Worm (Caenorhabditis elegans) whole organism, midembryonic: ENCODE measurements around the gene T24H7.9.

ENCODE experiments used
- T22C8.4 ChIP-seq: fragments of 200-800 bp; sonication (Bioruptor generic); IDR thresholded peaks from 2 replicates; pipeline ENCODE4 v1.3.6; 2022; ENCODE audit warnings: missing genetic modification characterization, missing compliant biosample characterization
- cog-1 ChIP-seq: sonication (generic microtip); optimal IDR thresholded peaks from 2 replicates; lab custom pipeline; 2016; ENCODE audit warnings: missing genetic modification characterization, missing compliant biosample characterization
- flt-1 ChIP-seq: fragments of 200-800 bp; sonication (Bioruptor generic); IDR thresholded peaks from 2 replicates; pipeline ENCODE4 v1.3.6; 2022; ENCODE audit warnings: missing genetic modification characterization, missing compliant biosample characterization
- klf-2 ChIP-seq: fragments of 200-800 bp; sonication (Bioruptor generic); conservative IDR thresholded peaks from 2 replicates; pipeline ENCODE4 v1.3.6; 2022; ENCODE audit warnings: missing genetic modification reagents, missing genetic modification characterization, missing compliant biosample characterization
- med-1 ChIP-seq: sonication (generic microtip); optimal IDR thresholded peaks from 2 replicates; lab custom pipeline; 2017; ENCODE audit warnings: missing genetic modification characterization, mild to moderate bottlenecking, missing compliant biosample characterization, antibody characterized with exemption, missing genetic modification reagents; ENCODE audit not compliant: insufficient read depth
- ref-1 ChIP-seq: fragments of 200-800 bp; sonication (Bioruptor generic); conservative IDR thresholded peaks from 2 replicates; pipeline ENCODE4 v1.3.6; 2022; ENCODE audit warnings: missing genetic modification reagents, missing genetic modification characterization, missing compliant biosample characterization
- tab-1 ChIP-seq: fragments of 200-800 bp; sonication (Bioruptor generic); IDR thresholded peaks from 2 replicates; pipeline ENCODE4 v1.3.6; 2022; ENCODE audit warnings: missing genetic modification characterization, missing compliant biosample characterization
- ztf-23 ChIP-seq: fragments of 200-800 bp; sonication (Bioruptor generic); IDR thresholded peaks from 2 replicates; pipeline ENCODE4 v1.3.6; 2022; ENCODE audit warnings: missing genetic modification reagents, missing genetic modification characterization, missing compliant biosample characterization
- ztf-29 ChIP-seq: fragments of 200-800 bp; sonication (Bioruptor generic); IDR thresholded peaks from 2 replicates; pipeline ENCODE4 v1.3.6; 2022; ENCODE audit warnings: missing genetic modification reagents, missing genetic modification characterization, missing compliant biosample characterization

The T24H7.9 gene

DNA sequence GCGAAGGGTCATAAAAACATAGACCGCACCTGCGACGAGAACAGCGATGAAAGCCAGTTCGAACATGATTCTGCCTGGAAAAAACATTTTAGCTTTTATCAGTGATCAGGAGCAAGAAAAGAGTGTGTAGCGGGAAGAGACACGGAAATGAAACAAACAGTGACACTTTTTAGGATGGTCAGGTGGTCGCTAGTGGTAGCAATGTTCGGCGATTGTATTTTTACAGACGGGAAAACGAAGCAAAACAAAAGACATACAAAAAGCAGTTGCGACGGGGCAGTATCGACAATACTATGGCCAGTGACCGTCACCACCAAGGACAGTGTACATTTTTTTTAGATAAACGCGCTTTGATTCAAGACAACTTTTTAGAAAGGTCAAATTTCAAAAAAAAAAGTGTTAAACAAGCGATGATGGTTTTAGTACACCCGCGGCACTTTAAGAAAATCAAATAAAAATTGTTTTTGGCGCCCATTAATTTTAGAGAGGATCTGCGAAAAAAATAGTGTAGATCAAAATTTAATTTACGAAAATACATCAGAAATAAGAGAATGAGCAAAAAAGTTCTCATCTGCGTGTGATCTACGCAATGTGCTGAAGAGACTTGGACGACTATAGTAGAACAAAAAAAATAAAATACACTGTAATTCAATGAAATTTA is at the start of gene T24H7.9:
Gene T24H7.9 (minus strand): TSS at position 74 of the 661 bp plus-strand sequence.
- TF ChIP-seq ref-1 (GFP tag; lab: Robert Waterston, UW) (no peak), ztf-23 (GFP tag; lab: Robert Waterston, UW) (no peak)

DNA sequence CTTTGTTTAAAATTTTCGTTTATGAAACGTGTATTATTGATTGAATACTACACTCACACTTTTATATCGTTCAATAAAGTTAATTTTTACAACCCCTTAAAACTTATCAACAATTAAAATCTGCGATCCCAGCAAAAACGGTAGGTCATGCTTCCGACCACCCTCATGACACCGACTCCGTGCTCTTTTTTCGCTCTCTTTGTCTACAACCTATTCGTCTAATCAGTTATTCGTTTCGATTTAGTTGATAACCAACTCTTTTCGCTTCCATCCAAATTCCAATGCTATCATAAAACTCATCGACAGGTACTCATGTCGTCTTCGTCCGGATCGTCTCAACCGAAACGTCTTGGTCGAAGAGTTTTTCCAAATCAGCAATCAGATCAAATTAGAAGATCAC is 47.8 kb upstream of the T24H7.9 start, which contains the start of gene F13H8.1:
Gene F13H8.1 (plus strand): TSS at position 311 of the 400 bp plus-strand sequence.
- TF ChIP-seq T22C8.4 (GFP tag; lab: Robert Waterston, UW) (no peak), klf-2 (GFP tag; lab: Robert Waterston, UW) (no peak), med-1 (GFP tag; lab: Kevin White, UChicago) (no peak)

DNA sequence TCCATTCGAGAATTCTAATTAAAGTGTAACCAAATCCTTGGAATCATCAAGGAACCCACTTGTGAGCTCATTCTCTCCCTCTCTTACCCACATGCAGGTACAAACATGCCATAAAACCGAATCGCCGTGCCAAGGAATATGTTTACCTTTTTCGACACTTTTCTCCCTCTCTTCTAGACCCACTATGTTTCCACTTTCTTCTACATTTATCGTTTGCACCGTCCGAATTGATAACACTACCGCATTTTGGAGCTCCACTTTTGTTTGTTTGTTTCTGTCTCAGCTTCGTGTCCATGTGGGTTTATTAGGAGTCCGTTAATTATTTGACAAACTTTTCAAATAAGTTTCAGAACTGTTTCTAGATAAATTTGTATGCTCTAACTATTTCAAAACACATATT is 46.6 kb upstream of the T24H7.9 start:
- TF ChIP-seq cog-1 (tag; lab: Kevin White, UChicago) (no peak), T22C8.4 (GFP tag; lab: Robert Waterston, UW) (no peak), ztf-23 (GFP tag; lab: Robert Waterston, UW) (no peak), tab-1 (GFP tag; lab: Robert Waterston, UW) (no peak), klf-2 (GFP tag; lab: Robert Waterston, UW) (no peak), flt-1 (GFP tag; lab: Robert Waterston, UW) (no peak), ref-1 (GFP tag; lab: Robert Waterston, UW) (no peak), ztf-29 (GFP tag; lab: Robert Waterston, UW) (no peak), med-1 (GFP tag; lab: Kevin White, UChicago) (no peak)

DNA sequence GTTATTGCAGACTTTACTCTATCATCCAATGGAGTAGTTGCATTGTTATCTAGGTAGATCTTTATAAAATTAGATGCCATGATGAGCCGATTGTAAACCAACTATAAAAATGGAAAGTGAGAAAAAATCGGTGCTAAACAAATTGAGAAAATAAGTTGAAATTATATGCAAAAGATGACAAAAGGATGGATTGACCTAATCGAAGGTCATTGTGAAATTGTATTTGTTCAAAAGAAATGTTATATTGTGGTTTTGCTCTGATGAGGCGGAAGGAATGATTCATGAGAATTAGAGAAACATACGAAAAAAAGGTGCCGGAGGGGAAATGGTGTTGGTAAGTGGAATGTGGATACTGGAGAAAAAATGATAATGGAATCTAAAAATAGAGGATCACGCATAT is 45.7 kb upstream of the T24H7.9 start, which contains the start of gene scly-1:
Gene scly-1 (minus strand): TSS at position 101 of the 400 bp plus-strand sequence.
- TF ChIP-seq ref-1 (GFP tag; lab: Robert Waterston, UW) (no peak), tab-1 (GFP tag; lab: Robert Waterston, UW) (no peak), cog-1 (tag; lab: Kevin White, UChicago) (no peak), flt-1 (GFP tag; lab: Robert Waterston, UW) (no peak), med-1 (GFP tag; lab: Kevin White, UChicago) (no peak), ztf-29 (GFP tag; lab: Robert Waterston, UW) (no peak), klf-2 (GFP tag; lab: Robert Waterston, UW) (no peak), T22C8.4 (GFP tag; lab: Robert Waterston, UW) (no peak), ztf-23 (GFP tag; lab: Robert Waterston, UW) (no peak)

DNA sequence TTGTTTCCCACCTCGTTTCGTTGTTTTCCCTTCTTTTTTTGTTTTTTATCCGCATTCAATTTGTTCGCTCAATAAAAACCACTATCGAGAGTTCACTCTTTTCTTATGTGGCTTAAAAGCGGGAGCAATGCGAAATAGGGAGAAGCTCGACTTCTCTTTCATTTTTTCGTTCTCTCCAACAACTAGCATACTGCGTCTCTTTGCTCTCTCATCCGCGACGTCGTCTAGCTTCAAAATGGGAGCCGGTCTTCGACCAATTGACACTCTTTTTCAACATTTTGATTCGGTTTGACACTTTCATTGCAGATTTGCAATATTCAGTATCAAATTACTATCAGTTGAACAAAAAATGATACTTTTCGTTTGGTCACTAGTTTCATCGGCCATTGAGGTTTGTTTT is 38.6 kb upstream of the T24H7.9 start, which contains the start of gene bpl-1:
Gene bpl-1 (plus strand): TSS at position 301 of the 400 bp plus-strand sequence.
- TF ChIP-seq klf-2 (GFP tag; lab: Robert Waterston, UW) (no peak), cog-1 (tag; lab: Kevin White, UChicago) (no peak), T22C8.4 (GFP tag; lab: Robert Waterston, UW) (no peak), tab-1 (GFP tag; lab: Robert Waterston, UW) (no peak), ztf-29 (GFP tag; lab: Robert Waterston, UW) (no peak), ztf-23 (GFP tag; lab: Robert Waterston, UW) (no peak), med-1 (GFP tag; lab: Kevin White, UChicago) (no peak), ref-1 (GFP tag; lab: Robert Waterston, UW) (no peak), flt-1 (GFP tag; lab: Robert Waterston, UW) (no peak)

ce11 chrII:6269805-6270414 is 34.6 kb upstream of the T24H7.9 start, which contains the start of gene F13H8.2:
TSS of gene F13H8.2 (plus strand) at chrII:6270364.
- TF ChIP-seq tab-1 (GFP tag; lab: Robert Waterston, UW) (peak; percentile 35; the same call in 1 of the 2 replicates), cog-1 (tag; lab: Kevin White, UChicago) (peak; percentile 43), T22C8.4 (GFP tag; lab: Robert Waterston, UW) (peak; percentile 25; the same call in 1 of the 2 replicates), ref-1 (GFP tag; lab: Robert Waterston, UW) (no peak), ztf-23 (GFP tag; lab: Robert Waterston, UW) (peak; percentile 86; the same call in 1 of the 2 replicates), flt-1 (GFP tag; lab: Robert Waterston, UW) (peak; percentile 81), med-1 (GFP tag; lab: Kevin White, UChicago) (no peak), ztf-29 (GFP tag; lab: Robert Waterston, UW) (no peak), klf-2 (GFP tag; lab: Robert Waterston, UW) (0 out of 2 replicates have a peak, but pooled peaks have one; percentile 37)

DNA sequence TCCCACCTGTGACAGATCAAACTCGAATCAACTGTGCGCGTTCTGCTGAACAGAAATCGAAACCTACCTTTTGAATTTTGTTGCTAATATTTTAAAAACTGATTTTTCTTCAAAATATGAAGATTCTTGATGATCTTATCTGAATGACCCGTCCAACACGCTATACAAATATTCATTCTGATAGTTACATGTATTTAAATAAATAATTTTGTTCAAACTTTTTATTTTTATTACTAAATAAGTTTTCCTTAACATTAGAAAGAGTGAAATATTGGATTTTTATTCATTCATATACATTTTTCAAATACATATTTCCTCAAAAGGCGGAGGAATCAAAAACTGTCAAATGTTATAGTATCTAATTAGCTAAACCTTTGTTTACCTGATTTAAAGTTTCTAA is 32.7 kb upstream of the T24H7.9 start, which contains the start of gene F13H8.8:
Gene F13H8.8 (minus strand): TSS at position 101 of the 400 bp plus-strand sequence.
- TF ChIP-seq ref-1 (GFP tag; lab: Robert Waterston, UW), result no peak
- TF ChIP-seq med-1 (GFP tag; lab: Kevin White, UChicago), result no peak
- no peak for TF ChIP-seq ztf-23 (GFP tag; lab: Robert Waterston, UW)
- no peak for TF ChIP-seq T22C8.4 (GFP tag; lab: Robert Waterston, UW)
- no peak for TF ChIP-seq klf-2 (GFP tag; lab: Robert Waterston, UW)
- TF ChIP-seq ztf-29 (GFP tag; lab: Robert Waterston, UW), result no peak
- no peak for TF ChIP-seq flt-1 (GFP tag; lab: Robert Waterston, UW)
- no peak for TF ChIP-seq cog-1 (tag; lab: Kevin White, UChicago)
- TF ChIP-seq tab-1 (GFP tag; lab: Robert Waterston, UW), result no peak

ce11 chrII:6263685-6264084 is 28.4 kb upstream of the T24H7.9 start, which contains the start of gene F13H8.3:
TSS of gene F13H8.3 (plus strand) at chrII:6263985.
- TF ChIP-seq T22C8.4 (GFP tag; lab: Robert Waterston, UW) (no peak), med-1 (GFP tag; lab: Kevin White, UChicago) (no peak), ref-1 (GFP tag; lab: Robert Waterston, UW) (no peak), tab-1 (GFP tag; lab: Robert Waterston, UW) (no peak)
